Worm (Caenorhabditis elegans) whole organism, mixed stage, embryonic: ENCODE measurements around the gene srx-111.

Experiments
- M03D4.4 ChIP-seq: sonication (generic microtip); optimal IDR thresholded peaks from 2 replicates; lab custom pipeline; 2017; ENCODE audit warnings: mild to moderate bottlenecking, missing genetic modification characterization, missing compliant biosample characterization
- ceh-43 ChIP-seq: fragments of 200-800 bp; sonication (Bioruptor generic); optimal IDR thresholded peaks from 2 replicates; lab custom pipeline; 2018; ENCODE audit warnings: mild to moderate bottlenecking, missing genetic modification characterization, moderate library complexity, missing compliant biosample characterization
- ces-1 ChIP-seq: fragments of 150-350 bp; optimal IDR thresholded peaks from 2 replicates; lab custom pipeline; 2014; ENCODE audit warnings: missing biosample characterization, missing genetic modification reagents, missing genetic modification characterization
- cnd-1 ChIP-seq: fragments of 200-800 bp; sonication (Bioruptor generic); optimal IDR thresholded peaks from 2 replicates; lab custom pipeline; 2018; ENCODE audit warnings: mild to moderate bottlenecking, missing genetic modification characterization, missing compliant biosample characterization
- drap-1 ChIP-seq: fragments of 200-800 bp; sonication (Bioruptor generic); optimal IDR thresholded peaks from 3 replicates; lab custom pipeline; 2018; ENCODE audit warnings: mild to moderate bottlenecking, missing genetic modification characterization, missing compliant biosample characterization
- elt-1 ChIP-seq: sonication (generic microtip); optimal IDR thresholded peaks from 2 replicates; lab custom pipeline; 2017; ENCODE audit warnings: missing genetic modification characterization, mild to moderate bottlenecking, missing compliant biosample characterization, antibody characterized with exemption, moderate library complexity, borderline replicate concordance; ENCODE audit not compliant: insufficient read depth
- lin-13 ChIP-seq: fragments of 150-350 bp; optimal IDR thresholded peaks from 2 replicates; lab custom pipeline; 2014; ENCODE audit warnings: missing biosample characterization, missing genetic modification characterization
- lsy-2 ChIP-seq: fragments of 150-350 bp; optimal IDR thresholded peaks from 2 replicates; lab custom pipeline; 2014; ENCODE audit warnings: missing biosample characterization, missing genetic modification characterization
- nhr-28 ChIP-seq: fragments of 150-350 bp; optimal IDR thresholded peaks from 2 replicates; lab custom pipeline; 2014; ENCODE audit warnings: missing biosample characterization, missing genetic modification characterization
- snpc-4 ChIP-seq: fragments of 150-350 bp; optimal IDR thresholded peaks from 2 replicates; lab custom pipeline; 2014; ENCODE audit warnings: missing biosample characterization, missing genetic modification characterization
- ztf-11 ChIP-seq: fragments of 150-350 bp; optimal IDR thresholded peaks from 2 replicates; lab custom pipeline; 2014; ENCODE audit warnings: missing biosample characterization, missing genetic modification characterization

Gene srx-111

DNA sequence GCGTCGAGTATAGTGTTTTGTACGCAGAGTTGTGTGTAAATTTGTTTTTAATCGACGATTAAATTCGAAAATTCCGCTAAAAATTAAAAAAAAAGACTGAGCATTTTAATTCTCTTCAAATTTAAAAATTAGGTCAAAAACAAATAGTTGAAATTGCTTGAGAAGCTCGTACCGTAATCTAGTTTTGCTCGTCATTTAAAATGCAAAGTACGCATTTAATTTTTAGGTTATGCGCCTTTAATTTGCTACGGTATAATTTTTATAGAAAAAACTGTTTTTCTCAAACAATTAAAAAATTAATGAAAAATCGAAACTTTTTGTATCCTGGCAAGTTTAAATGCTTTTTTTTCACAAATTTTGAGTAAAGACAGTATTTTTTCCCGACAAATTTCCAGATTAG, 51.0 kb downstream of the srx-111 start:
- no peak for TF ChIP-seq snpc-4 (tag; lab: Kevin White, UChicago)
- no peak for TF ChIP-seq nhr-28
- no peak for TF ChIP-seq elt-1 (tag; lab: Kevin White, UChicago)
- TF ChIP-seq cnd-1 (tag; lab: Kevin White, UChicago), result no peak
- no peak for TF ChIP-seq lsy-2
- no peak for TF ChIP-seq drap-1
- TF ChIP-seq lin-13 (tag; lab: Kevin White, UChicago), result no peak
- TF ChIP-seq ceh-43, result no peak
- no peak for TF ChIP-seq ces-1 (GFP tag; lab: Kevin White, UChicago)
- no peak for TF ChIP-seq ztf-11 (tag; lab: Kevin White, UChicago)
- no peak for TF ChIP-seq M03D4.4 (tag; lab: Kevin White, UChicago)
- TF ChIP-seq, all 35 proteins: peak for 0
